Worm (Caenorhabditis elegans): ENCODE measurements around the gene K02A6.1.

ce11 chrX:8219428-8219827, at the start of gene K02A6.1:
- TF ChIP-seq ceh-82 (tag; optimal IDR thresholded peaks at IDR 0.05): no peak
- TF ChIP-seq mep-1 (tag; optimal IDR thresholded peaks at IDR 0.05): no peak
- TF ChIP-seq snpc-4 (tag; optimal IDR thresholded peaks at IDR 0.05): no peak
- TF ChIP-seq pqm-1 (tag; optimal IDR thresholded peaks at IDR 0.05): no peak
- TF ChIP-seq aha-1 (tag; optimal IDR thresholded peaks at IDR 0.05): no peak
- no peak for TF ChIP-seq mdl-1 (tag; optimal IDR thresholded peaks at IDR 0.05)
- TF ChIP-seq lin-13 (GFP tag; optimal IDR thresholded peaks at IDR 0.05): no peak
- TF ChIP-seq dpl-1 (GFP tag; optimal IDR thresholded peaks at IDR 0.05): no peak
- no peak for TF ChIP-seq fos-1 (tag; optimal IDR thresholded peaks at IDR 0.05)

All from whole organism, L1 larva.